Fruit fly (Drosophila melanogaster) S2 (cell line): ENCODE data around the gene Hydr2.

Source experiments
- CG8478 ChIP-seq: fragments of >200 bp; optimal IDR thresholded peaks from 2 replicates; lab custom pipeline; 2018
- CTCF ChIP-seq, 2 experiments: fragments of >200 bp; optimal IDR thresholded peaks; 2 replicates each; lab custom pipeline; 2018

The Hydr2 gene

dm6 chr2L:3145470-3145869 lies 18.0 kb upstream of the Hydr2 start, which contains the start of gene ND-B14.5B:
Gene ND-B14.5B (minus strand): TSS chr2L:3145848.
- TF ChIP-seq CTCF (optimal IDR thresholded peaks at IDR 0.05; lab: Kevin White, UChicago) (no peak), CG8478 (lab: Kevin White, UChicago) (no peak)

- TF ChIP-seq CG8478 (lab: Kevin White, UChicago) (no peak), CTCF (optimal IDR thresholded peaks at IDR 0.05; lab: Kevin White, UChicago) (no peak)
These were observed 17.5 kb upstream of the Hydr2 start for dm6 chr2L:3145897-3146296.

DNA sequence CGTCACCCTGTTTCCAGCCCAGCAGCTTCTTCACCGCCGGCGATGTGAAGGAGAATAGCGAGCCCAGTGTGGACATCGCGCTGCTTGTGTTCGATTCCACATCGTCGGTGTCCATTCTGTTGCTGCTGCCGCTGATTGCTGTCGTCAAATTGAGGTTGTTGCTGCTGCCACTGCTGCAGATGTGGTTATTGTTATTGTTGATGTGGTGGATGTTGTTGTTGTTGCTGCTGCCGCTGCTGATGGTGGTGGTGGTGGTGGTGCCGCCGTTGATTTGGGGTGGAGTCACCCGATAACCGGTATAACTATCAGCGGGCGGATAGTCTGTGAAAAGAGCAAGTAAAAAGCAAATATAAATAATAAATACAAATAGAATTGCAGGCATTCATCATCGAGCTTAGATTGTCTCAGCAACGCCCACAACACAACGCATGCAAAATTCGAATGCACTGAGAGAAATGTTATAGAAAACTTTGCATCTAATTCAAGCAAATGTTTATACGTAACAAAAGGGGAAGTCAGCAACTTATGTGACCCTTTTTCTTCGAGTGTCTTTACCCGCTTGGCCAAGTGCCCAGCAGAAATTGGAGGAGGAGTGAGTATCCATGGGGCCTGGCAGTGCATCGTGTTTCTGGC lies 14.4 kb upstream of the Hydr2 start:
- TF ChIP-seq CG8478 (lab: Kevin White, UChicago) (no peak), CTCF (optimal IDR thresholded peaks at IDR 0.05; lab: Kevin White, UChicago) (no peak)

DNA sequence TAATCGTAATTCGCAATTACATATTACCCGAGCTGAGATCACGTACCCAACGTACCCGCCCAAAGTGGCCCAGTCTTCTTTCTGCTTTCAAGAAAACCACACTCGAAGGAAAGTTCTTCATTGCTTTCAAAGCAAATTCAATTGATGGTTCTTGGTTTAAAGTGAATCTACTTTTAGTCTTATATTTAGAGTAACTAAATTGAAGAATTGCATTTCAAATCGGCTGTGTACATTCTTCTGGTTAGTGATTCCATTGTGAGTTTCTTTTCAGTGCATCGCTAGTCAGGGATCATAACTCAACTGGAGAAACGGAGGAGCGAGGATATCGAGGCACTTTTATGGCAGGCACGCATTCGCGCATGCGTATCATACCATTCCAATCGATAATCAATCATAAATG lies 11.8 kb upstream of the Hydr2 start:
- TF ChIP-seq CTCF (optimal IDR thresholded peaks at IDR 0.05; lab: Kevin White, UChicago) (no peak), CG8478 (lab: Kevin White, UChicago) (no peak)

- TF ChIP-seq CG8478 (lab: Kevin White, UChicago): no peak
- no peak for TF ChIP-seq CTCF (optimal IDR thresholded peaks at IDR 0.05; lab: Kevin White, UChicago)
These were observed 10.5 kb upstream of the Hydr2 start for dm6 chr2L:3152696-3153613.

dm6 chr2L:3154749-3155148 lies 8.7 kb upstream of the Hydr2 start:
- TF ChIP-seq CG8478 (lab: Kevin White, UChicago): no peak
- no peak for TF ChIP-seq CTCF (optimal IDR thresholded peaks at IDR 0.05; lab: Kevin White, UChicago)

DNA sequence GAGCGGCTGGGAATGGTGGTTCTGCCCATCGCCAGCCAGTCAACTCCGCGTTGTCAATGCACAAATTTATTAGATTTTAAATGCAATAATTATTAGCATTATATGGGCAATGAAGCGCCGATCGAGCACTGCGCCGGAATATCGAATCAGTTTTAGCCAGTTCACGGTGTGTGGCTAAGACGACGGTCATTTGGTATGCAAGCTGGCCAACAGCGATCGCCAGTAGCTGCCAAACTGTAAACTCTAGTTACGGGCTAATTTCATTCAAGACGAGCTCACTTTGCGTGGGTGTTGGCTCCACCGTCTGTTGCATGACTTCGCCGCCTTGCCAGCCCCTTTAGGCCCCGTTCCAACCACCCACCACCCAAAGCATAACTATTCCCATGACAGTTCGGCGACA lies 7.6 kb upstream of the Hydr2 start:
- TF ChIP-seq CG8478 (lab: Kevin White, UChicago) (no peak), CTCF (optimal IDR thresholded peaks at IDR 0.05; lab: Kevin White, UChicago) (no peak)

- TF ChIP-seq CTCF (optimal IDR thresholded peaks at IDR 0.05; lab: Kevin White, UChicago) (no peak), CG8478 (lab: Kevin White, UChicago) (no peak)
These were observed 5.0 kb upstream of the Hydr2 start for dm6 chr2L:3158260-3159072.

DNA sequence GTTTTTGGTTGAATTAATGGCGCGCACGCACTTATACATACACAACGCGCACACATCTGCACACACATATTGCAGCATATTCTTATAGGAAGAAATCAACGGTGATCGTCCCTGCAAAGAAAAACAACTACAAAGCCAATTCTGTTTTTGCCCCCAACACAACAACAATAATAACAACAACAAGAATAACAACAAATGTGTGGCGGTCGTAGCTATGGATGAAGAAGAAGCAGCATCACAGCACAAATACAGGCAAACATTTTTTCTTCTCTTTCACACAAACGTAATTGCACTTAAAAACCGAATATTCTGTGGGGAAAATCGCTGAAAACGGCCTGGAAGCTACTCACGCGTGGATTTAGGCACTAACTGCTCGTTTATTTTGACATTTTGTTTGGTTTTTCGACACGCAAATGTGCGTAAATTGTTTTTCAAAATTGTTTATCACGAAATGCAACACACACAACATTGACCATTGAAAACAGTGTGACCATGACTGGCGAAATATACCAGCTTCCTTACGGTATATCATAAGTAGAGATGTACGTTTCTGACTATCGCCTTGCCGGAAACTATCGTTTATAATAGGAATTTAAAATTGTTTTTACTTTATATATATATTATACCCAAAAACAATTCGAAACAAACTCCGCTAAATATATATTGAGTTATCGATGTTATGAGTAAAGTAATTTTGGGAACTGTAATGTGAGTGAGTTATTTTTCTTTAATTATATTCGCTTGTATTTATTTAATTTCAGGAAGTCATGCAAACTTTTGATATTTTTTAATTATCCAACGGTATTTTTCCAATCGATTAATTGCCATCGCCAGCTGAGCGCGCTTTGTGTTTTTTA lies 4.1 kb upstream of the Hydr2 start, which contains the start of the genes Mad and gkt:
TSS of gene Mad (minus strand) at position 500 of the 857 bp plus-strand sequence.
TSS of gene gkt (plus strand) at position 807 of the 857 bp plus-strand sequence.
- no peak for TF ChIP-seq CG8478 (lab: Kevin White, UChicago)
- TF ChIP-seq CTCF (optimal IDR thresholded peaks at IDR 0.05; lab: Kevin White, UChicago): no peak

DNA sequence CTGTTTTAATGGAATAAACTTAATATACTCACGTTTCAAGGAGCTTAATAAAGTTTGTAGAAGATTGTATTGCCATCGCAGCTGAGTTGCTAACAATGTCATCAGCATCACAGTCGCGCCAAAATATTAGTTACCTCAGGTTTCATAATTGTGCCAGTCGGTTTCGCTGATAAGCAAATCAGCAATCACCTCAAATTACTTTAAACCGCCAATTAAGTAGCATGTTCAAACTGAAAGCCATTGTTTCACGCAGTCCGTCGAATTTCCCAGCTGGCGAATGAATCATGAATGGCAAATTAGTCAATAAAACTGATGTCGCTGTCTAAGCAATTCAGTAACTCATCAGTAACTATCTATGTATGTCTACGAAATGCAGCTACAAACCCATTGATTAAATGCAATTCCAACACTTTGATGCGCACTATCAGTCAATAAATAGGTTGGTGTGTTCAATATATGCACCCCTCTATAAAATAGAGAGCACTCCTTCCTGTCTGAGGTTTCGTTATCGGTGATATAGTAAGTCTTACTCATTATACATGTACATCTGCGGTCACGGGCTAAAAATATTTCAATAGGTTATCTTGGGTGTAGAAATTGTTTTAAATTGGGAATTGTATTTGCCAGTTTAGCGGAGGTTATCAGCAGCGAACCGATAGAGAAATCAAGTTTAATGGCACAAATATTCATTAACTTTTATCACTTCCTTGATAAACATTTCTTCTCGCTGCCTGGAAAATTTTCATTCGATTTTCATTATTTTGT lies 994 bp downstream of the Hydr2 start:
- no peak for TF ChIP-seq CG8478 (lab: Kevin White, UChicago)
- no peak for TF ChIP-seq CTCF (optimal IDR thresholded peaks at IDR 0.05; lab: Kevin White, UChicago)

DNA sequence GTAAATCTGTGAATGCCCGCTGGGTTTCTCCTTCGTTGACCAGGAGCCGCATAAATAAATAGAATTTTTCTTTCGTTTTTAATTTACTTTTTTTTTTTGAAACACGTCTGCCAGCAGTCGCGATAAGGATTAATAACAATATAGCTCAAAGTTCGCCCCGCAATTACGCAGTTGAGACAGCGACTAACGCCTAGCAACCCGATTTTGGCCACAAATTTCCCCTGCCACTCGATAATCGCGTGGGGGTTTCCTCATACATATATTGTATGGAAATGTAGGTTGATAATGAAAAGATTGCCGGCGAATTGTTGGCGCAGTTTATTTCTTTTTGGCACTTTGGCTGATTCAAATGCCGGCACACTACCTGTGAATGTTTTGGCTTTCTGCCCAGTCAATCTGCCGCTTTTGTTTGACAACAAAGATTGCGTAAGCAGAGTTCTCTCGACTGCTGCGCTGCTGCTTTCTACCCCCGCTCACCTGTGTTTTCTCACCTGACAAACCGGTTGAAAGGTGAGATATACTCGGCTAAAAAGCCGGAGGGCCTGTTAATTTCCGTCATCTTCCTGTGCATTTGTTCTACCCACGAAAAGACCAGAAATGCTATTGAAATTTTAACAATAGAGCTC lies 1.7 kb downstream of the Hydr2 start:
- no peak for TF ChIP-seq CTCF (optimal IDR thresholded peaks at IDR 0.05; lab: Kevin White, UChicago)
- no peak for TF ChIP-seq CG8478 (lab: Kevin White, UChicago)

DNA sequence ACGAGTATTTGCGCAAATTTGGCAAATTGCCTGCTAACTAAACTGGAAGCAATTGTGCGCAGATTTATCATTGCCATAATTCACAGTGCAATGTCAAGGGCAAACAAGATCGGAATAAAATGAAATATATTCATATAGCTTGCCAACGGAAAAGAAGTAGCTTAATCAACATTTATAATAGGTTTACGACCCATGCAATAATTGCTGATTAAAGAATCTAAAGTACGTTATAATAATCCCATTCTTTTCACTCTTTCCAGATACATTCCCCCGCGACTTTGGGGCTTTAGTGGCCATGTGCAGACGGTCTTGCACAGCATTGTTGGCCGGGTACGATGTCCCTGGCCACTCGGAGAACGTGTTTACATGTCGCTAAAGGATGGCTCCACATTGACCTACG lies 3.3 kb downstream of the Hydr2 start:
- TF ChIP-seq CG8478 (lab: Kevin White, UChicago) (no peak), CTCF (optimal IDR thresholded peaks at IDR 0.05; lab: Kevin White, UChicago) (no peak)
